Fruit fly (Drosophila melanogaster) Kc167 (cell line): ENCODE data around the gene CG6154.

Source experiments
- Sin3A ChIP-seq: fragments of >200 bp; optimal IDR thresholded peaks from 2 replicates; lab custom pipeline; 2018; ENCODE audit warnings: missing external identifiers
- h ChIP-seq: fragments of >200 bp; optimal IDR thresholded peaks from 3 replicates; lab custom pipeline; 2018; ENCODE audit warnings: missing external identifiers
- insv ChIP-seq: fragments of >200 bp; optimal IDR thresholded peaks from 3 replicates; lab custom pipeline; 2018; ENCODE audit warnings: missing external identifiers
- psq ChIP-seq: fragments of >200 bp; optimal IDR thresholded peaks from 2 replicates; lab custom pipeline; 2017; ENCODE audit warnings: missing external identifiers
- ttk ChIP-seq: sonication (Bioruptor generic); optimal IDR thresholded peaks from 2 replicates; lab custom pipeline; 2017; ENCODE audit warnings: missing external identifiers

DNA sequence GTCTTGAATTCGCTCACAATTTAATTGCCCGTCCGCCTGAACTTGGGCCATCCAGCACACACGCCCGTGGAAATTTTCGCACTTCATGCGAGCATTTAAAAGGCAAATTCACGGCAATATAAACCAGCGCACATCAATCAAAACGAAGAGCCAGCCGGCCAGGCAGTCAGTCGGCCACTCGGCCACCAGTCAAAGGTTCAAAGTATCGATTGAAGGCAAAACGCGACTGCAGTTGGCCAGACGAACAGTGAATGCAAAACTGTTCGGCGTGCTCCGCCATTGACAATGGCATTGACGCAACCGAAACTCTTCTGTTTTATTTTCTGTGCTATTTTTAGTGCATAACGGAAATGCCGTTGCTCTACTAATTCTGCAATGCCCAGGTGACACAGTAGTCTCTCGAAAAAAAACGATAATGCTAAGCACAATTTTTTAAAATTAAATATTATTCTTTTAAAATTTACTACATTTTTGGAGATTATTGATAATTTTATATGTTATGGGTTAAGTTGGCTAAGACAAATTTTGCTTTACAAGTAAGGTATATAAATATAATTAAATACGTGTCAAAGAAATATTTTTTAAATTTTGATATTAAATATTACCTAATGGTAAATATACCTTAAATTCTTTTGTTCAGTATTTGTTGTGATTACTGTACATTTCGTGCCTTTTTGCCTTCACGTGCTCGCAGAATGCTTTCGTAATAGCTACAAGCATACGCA, 14.5 kb upstream of the CG6154 start:
- TF ChIP-seq ttk (no peak), h (lab: Kevin White, UChicago) (no peak), Sin3A (no peak), insv (no peak), psq (lab: Kevin White, UChicago) (no peak)
